Worm (Caenorhabditis elegans): ENCODE results near the gene sra-30.

DNA sequence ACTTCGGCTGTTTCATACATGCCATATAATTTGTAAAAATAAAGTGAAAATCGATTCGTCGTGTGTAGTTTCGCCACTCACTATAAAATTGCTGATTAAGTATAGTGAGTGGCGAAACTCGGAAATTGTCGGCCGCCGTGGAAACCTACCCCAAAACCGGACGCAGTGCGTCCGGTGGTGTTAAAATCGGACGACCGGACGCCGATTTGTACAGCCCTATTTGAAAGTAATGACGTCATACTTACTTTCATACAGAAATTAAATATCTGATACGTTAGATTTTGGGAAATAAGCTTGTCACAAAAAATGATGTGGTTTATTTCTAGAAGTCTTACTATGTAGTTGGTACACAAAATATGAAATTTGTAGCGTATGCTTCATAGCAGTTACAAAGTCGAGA lies 31.4 kb upstream of the sra-30 start:
- no peak for TF ChIP-seq tra-4 (tag; optimal IDR thresholded peaks at IDR 0.05)
- no peak for TF ChIP-seq ama-1 (optimal IDR thresholded peaks at IDR 0.05)
- TF ChIP-seq hmg-4 (GFP tag; optimal IDR thresholded peaks at IDR 0.05): no peak
- no peak for TF ChIP-seq aly-1 (tag; optimal IDR thresholded peaks at IDR 0.05)
- TF ChIP-seq flt-1 (GFP tag; IDR thresholded peaks at IDR 0.05): no peak
- TF ChIP-seq scrt-1 (GFP tag; IDR thresholded peaks at IDR 0.05): no peak
- no peak for TF ChIP-seq hmbx-1 (tag; optimal IDR thresholded peaks at IDR 0.05)
- TF ChIP-seq tbx-37 (GFP tag; conservative IDR thresholded peaks at IDR 0.05): no peak
- no peak for TF ChIP-seq ceh-13 (GFP tag; optimal IDR thresholded peaks at IDR 0.05)
- no peak for TF ChIP-seq sea-1 (GFP tag; conservative IDR thresholded peaks at IDR 0.05)
- TF ChIP-seq hnd-1 (tag; optimal IDR thresholded peaks at IDR 0.05): no peak

Data from whole organism, early embryonic.